Fruit fly (Drosophila melanogaster) whole organism, embryonic: ENCODE data around the gene CG42471.

Experiments
- ATbp ChIP-seq: fragments of 200-800 bp; sonication (Bioruptor generic); optimal IDR thresholded peaks from 2 replicates; lab custom pipeline; 2017; ENCODE audit warnings: missing biosample characterization, mild to moderate bottlenecking, missing genetic modification characterization, missing genetic modification reagents
- Asciz ChIP-seq: fragments of 200-800 bp; sonication (Bioruptor generic); optimal IDR thresholded peaks from 2 replicates; lab custom pipeline; 2017; ENCODE audit warnings: missing biosample characterization, mild to moderate bottlenecking, missing genetic modification characterization, missing genetic modification reagents
- CG10147 ChIP-seq: fragments of 200-800 bp; sonication (Bioruptor generic); optimal IDR thresholded peaks from 2 replicates; lab custom pipeline; 2019; ENCODE audit warnings: missing biosample characterization, mild to moderate bottlenecking, missing genetic modification characterization, moderate library complexity
- CG10431 ChIP-seq: fragments of 200-800 bp; sonication (Bioruptor generic); optimal IDR thresholded peaks from 3 replicates; lab custom pipeline; 2018; ENCODE audit warnings: missing biosample characterization, mild to moderate bottlenecking, missing genetic modification characterization
- CG10462 ChIP-seq: fragments of 200-800 bp; sonication (Bioruptor generic); optimal IDR thresholded peaks from 2 replicates; lab custom pipeline; 2016; ENCODE audit warnings: missing biosample characterization, missing genetic modification characterization
- CG10543 ChIP-seq: fragments of 200-800 bp; sonication (Bioruptor generic); optimal IDR thresholded peaks from 3 replicates; lab custom pipeline; 2017; ENCODE audit warnings: missing biosample characterization, mild to moderate bottlenecking, missing genetic modification characterization, moderate library complexity
- CG12071 ChIP-seq: fragments of 200-800 bp; sonication (Bioruptor generic); optimal IDR thresholded peaks from 3 replicates; lab custom pipeline; 2018; ENCODE audit warnings: missing biosample characterization, mild to moderate bottlenecking, missing genetic modification characterization
- CG14860 ChIP-seq: fragments of 200-800 bp; sonication (Bioruptor generic); IDR thresholded peaks from 3 replicates; pipeline ENCODE4 v1.3.6; 2022; ENCODE audit warnings: missing biosample characterization, missing genetic modification characterization; ENCODE audit not compliant: partially characterized antibody
- CG15514 ChIP-seq: fragments of 200-800 bp; sonication (Bioruptor generic); optimal IDR thresholded peaks from 3 replicates; lab custom pipeline; 2017; ENCODE audit warnings: missing biosample characterization, missing genetic modification characterization, mild to moderate bottlenecking, moderate library complexity, missing genetic modification reagents
- CG15601 ChIP-seq: fragments of 200-800 bp; sonication (Bioruptor generic); optimal IDR thresholded peaks from 3 replicates; lab custom pipeline; 2019; ENCODE audit warnings: missing biosample characterization, mild to moderate bottlenecking, missing genetic modification characterization, moderate library complexity
- CG17568 ChIP-seq: fragments of 200-800 bp; sonication (Bioruptor generic); optimal IDR thresholded peaks from 2 replicates; lab custom pipeline; 2018; ENCODE audit warnings: missing biosample characterization, mild to moderate bottlenecking, missing genetic modification characterization, moderate library complexity
- CG17912 ChIP-seq: fragments of 200-800 bp; sonication (Bioruptor generic); optimal IDR thresholded peaks from 2 replicates; lab custom pipeline; 2018; ENCODE audit warnings: missing biosample characterization, mild to moderate bottlenecking, missing genetic modification characterization
- CG2875 ChIP-seq: fragments of 200-800 bp; sonication (Bioruptor generic); optimal IDR thresholded peaks from 2 replicates; lab custom pipeline; 2017; ENCODE audit warnings: missing biosample characterization, mild to moderate bottlenecking, missing genetic modification characterization, missing genetic modification reagents
- CG34376 ChIP-seq: fragments of 200-800 bp; sonication (Bioruptor generic); optimal IDR thresholded peaks from 2 replicates; lab custom pipeline; 2018; ENCODE audit warnings: missing biosample characterization, mild to moderate bottlenecking, missing genetic modification characterization
- CG3838 ChIP-seq: fragments of 200-800 bp; sonication (Bioruptor generic); optimal IDR thresholded peaks from 3 replicates; lab custom pipeline; 2016; ENCODE audit warnings: missing biosample characterization, missing genetic modification characterization
- CG42726 ChIP-seq: fragments of 200-800 bp; sonication (Bioruptor generic); IDR thresholded peaks from 2 replicates; pipeline ENCODE4 v1.3.6; 2022; ENCODE audit warnings: missing biosample characterization, missing genetic modification characterization; ENCODE audit not compliant: partially characterized antibody
- CG5180 ChIP-seq: fragments of 200-800 bp; sonication (Bioruptor generic); optimal IDR thresholded peaks from 3 replicates; lab custom pipeline; 2017; ENCODE audit warnings: missing biosample characterization, missing genetic modification characterization, mild to moderate bottlenecking, moderate library complexity, missing genetic modification reagents
- CG5245 ChIP-seq: fragments of 200-800 bp; sonication (Bioruptor generic); optimal IDR thresholded peaks from 3 replicates; lab custom pipeline; 2016; ENCODE audit warnings: missing biosample characterization, missing genetic modification characterization
- CG6254 ChIP-seq: fragments of 200-800 bp; sonication (Bioruptor generic); optimal IDR thresholded peaks from 3 replicates; lab custom pipeline; 2017; ENCODE audit warnings: mild to moderate bottlenecking, missing biosample characterization, missing genetic modification reagents, missing genetic modification characterization
- CG7786 ChIP-seq: fragments of 200-800 bp; sonication (Bioruptor generic); optimal IDR thresholded peaks from 2 replicates; lab custom pipeline; 2016; ENCODE audit warnings: missing biosample characterization, missing genetic modification characterization
- CG8290 ChIP-seq, 3 experiments: fragments of 200-800 bp; sonication (Bioruptor generic); optimal IDR thresholded peaks; 2 replicates each; lab custom pipeline; 2016 to 2019; ENCODE audit warnings: missing biosample characterization in 3 of 3, missing genetic modification characterization in 3 of 3, mild to moderate bottlenecking in 2 of 3, moderate library complexity in 1 of 3
- CG8359 ChIP-seq: fragments of 200-800 bp; sonication (Bioruptor generic); optimal IDR thresholded peaks from 2 replicates; lab custom pipeline; 2017; ENCODE audit warnings: missing biosample characterization, mild to moderate bottlenecking, missing genetic modification characterization, borderline replicate concordance
- CG9215 ChIP-seq: fragments of 200-800 bp; sonication (Bioruptor generic); IDR thresholded peaks from 2 replicates; pipeline ENCODE4 v1.3.6; 2022; ENCODE audit warnings: missing biosample characterization, missing genetic modification characterization
- CG9817 ChIP-seq: fragments of 200-800 bp; sonication (Bioruptor generic); optimal IDR thresholded peaks from 2 replicates; lab custom pipeline; 2018; ENCODE audit warnings: missing biosample characterization, mild to moderate bottlenecking, missing genetic modification characterization, moderate library complexity
- CTCF ChIP-seq: fragments of 200-800 bp; sonication (Bioruptor generic); optimal IDR thresholded peaks from 2 replicates; lab custom pipeline; 2017; ENCODE audit warnings: missing biosample characterization, mild to moderate bottlenecking, missing genetic modification characterization, moderate library complexity
- Hand ChIP-seq: fragments of 200-800 bp; sonication (Bioruptor generic); optimal IDR thresholded peaks from 2 replicates; lab custom pipeline; 2017; ENCODE audit warnings: mild to moderate bottlenecking, missing biosample characterization, missing genetic modification reagents, missing genetic modification characterization
- MTF-1 ChIP-seq: fragments of 200-800 bp; sonication (Bioruptor generic); optimal IDR thresholded peaks from 2 replicates; lab custom pipeline; 2018; ENCODE audit warnings: missing biosample characterization, mild to moderate bottlenecking, missing genetic modification characterization, borderline replicate concordance
- PHDP ChIP-seq: fragments of 200-800 bp; sonication (Bioruptor generic); optimal IDR thresholded peaks from 3 replicates; lab custom pipeline; 2018; ENCODE audit warnings: missing biosample characterization, mild to moderate bottlenecking, missing genetic modification characterization, moderate library complexity
- Poxn ChIP-seq: fragments of 200-800 bp; sonication (Bioruptor generic); IDR thresholded peaks from 2 replicates; pipeline ENCODE4 v1.3.6; 2022; ENCODE audit warnings: missing biosample characterization, missing genetic modification characterization
- Side ChIP-seq: fragments of 200-800 bp; sonication (Bioruptor generic); optimal IDR thresholded peaks from 2 replicates; lab custom pipeline; 2016; ENCODE audit warnings: missing biosample characterization, missing genetic modification characterization
- Sry-δ ChIP-seq: fragments of 200-800 bp; sonication (Bioruptor generic); optimal IDR thresholded peaks from 2 replicates; lab custom pipeline; 2016; ENCODE audit warnings: missing biosample characterization, missing genetic modification characterization
- Xrp1 ChIP-seq: fragments of 200-800 bp; sonication (Bioruptor generic); IDR thresholded peaks from 2 replicates; pipeline ENCODE4 v1.3.6; 2022; ENCODE audit warnings: missing biosample characterization, missing genetic modification characterization
- al ChIP-seq: fragments of 200-800 bp; sonication (Bioruptor generic); IDR thresholded peaks from 2 replicates; pipeline ENCODE4 v1.3.6; 2022; ENCODE audit warnings: missing biosample characterization, missing genetic modification characterization
- crc ChIP-seq: fragments of 200-800 bp; sonication (Bioruptor generic); optimal IDR thresholded peaks from 2 replicates; lab custom pipeline; 2016; ENCODE audit warnings: missing biosample characterization, missing genetic modification characterization
- croc ChIP-seq: fragments of 200-800 bp; sonication (Bioruptor generic); conservative IDR thresholded peaks from 3 replicates; pipeline ENCODE4 v1.3.6; 2022; ENCODE audit warnings: missing biosample characterization, missing genetic modification characterization
- fd3F ChIP-seq: fragments of 200-800 bp; sonication (Bioruptor generic); optimal IDR thresholded peaks from 2 replicates; lab custom pipeline; 2018; ENCODE audit warnings: missing biosample characterization, mild to moderate bottlenecking, missing genetic modification characterization, moderate library complexity
- gem ChIP-seq: fragments of 200-800 bp; sonication (Bioruptor generic); optimal IDR thresholded peaks from 2 replicates; lab custom pipeline; 2019; ENCODE audit warnings: missing biosample characterization, mild to moderate bottlenecking, missing genetic modification characterization, moderate library complexity
- lab ChIP-seq: fragments of 200-800 bp; sonication (Bioruptor generic); optimal IDR thresholded peaks from 3 replicates; lab custom pipeline; 2017; ENCODE audit warnings: missing biosample characterization, missing genetic modification characterization, mild to moderate bottlenecking, moderate library complexity, missing genetic modification reagents
- lov ChIP-seq, 2 experiments: fragments of 200-800 bp in 1 of 2; fragments of >200 bp in 1 of 2; sonication (Bioruptor generic) in 1 of 2; IDR thresholded peaks in 1 of 2; optimal IDR thresholded peaks in 1 of 2; 2 replicates in 1 of 2; 3 replicates in 1 of 2; pipeline versions ENCODE4 v1.3.6 to Lab custom; 2017 to 2022; ENCODE audit warnings: missing biosample characterization in 1 of 2, missing genetic modification characterization in 1 of 2
- nerfin-1 ChIP-seq: fragments of 200-800 bp; sonication (Bioruptor generic); optimal IDR thresholded peaks from 3 replicates; lab custom pipeline; 2019; ENCODE audit warnings: missing biosample characterization, mild to moderate bottlenecking, missing genetic modification characterization, moderate library complexity
- nom ChIP-seq: fragments of 200-800 bp; sonication (Bioruptor generic); optimal IDR thresholded peaks from 2 replicates; lab custom pipeline; 2017; ENCODE audit warnings: missing biosample characterization, missing genetic modification characterization, mild to moderate bottlenecking, moderate library complexity, missing genetic modification reagents
- odd ChIP-seq: fragments of 200-800 bp; sonication (Bioruptor generic); optimal IDR thresholded peaks from 2 replicates; lab custom pipeline; 2017; ENCODE audit warnings: missing biosample characterization, mild to moderate bottlenecking, missing genetic modification characterization
- pho ChIP-seq: fragments of 200-800 bp; sonication (Bioruptor generic); optimal IDR thresholded peaks from 2 replicates; lab custom pipeline; 2016; ENCODE audit warnings: missing biosample characterization, missing genetic modification characterization
- so ChIP-seq: fragments of 200-800 bp; sonication (Bioruptor generic); IDR thresholded peaks from 3 replicates; pipeline ENCODE4 v1.3.6; 2022; ENCODE audit warnings: missing biosample characterization, missing genetic modification characterization
- stc ChIP-seq: fragments of 200-800 bp; sonication (Bioruptor generic); IDR thresholded peaks from 2 replicates; pipeline ENCODE4 v1.3.6; 2022; ENCODE audit warnings: missing biosample characterization, missing genetic modification characterization
- tap ChIP-seq: fragments of 200-800 bp; optimal IDR thresholded peaks from 3 replicates; lab custom pipeline; 2019; ENCODE audit warnings: missing biosample characterization, mild to moderate bottlenecking, missing genetic modification characterization, moderate library complexity
- vvl ChIP-seq: fragments of 200-800 bp; sonication (Bioruptor generic); IDR thresholded peaks from 2 replicates; pipeline ENCODE4 v1.3.6; 2022; ENCODE audit warnings: missing biosample characterization, missing genetic modification characterization
- wek ChIP-seq: fragments of 200-800 bp; sonication (Bioruptor generic); optimal IDR thresholded peaks from 3 replicates; lab custom pipeline; 2018; ENCODE audit warnings: missing biosample characterization, mild to moderate bottlenecking, missing genetic modification characterization, moderate library complexity

CG42471 gene

dm6 chr2L:11735975-11736374 lies 17.8 kb downstream of the CG42471 start (continued):
- TF ChIP-seq nom (GFP tag; lab: Kevin White, UChicago) (no peak), CG10431 (GFP tag; lab: Kevin White, UChicago) (no peak), CG8359 (GFP tag; lab: Kevin White, UChicago) (peak; percentile 38), CG7786 (GFP tag; lab: Kevin White, UChicago) (no peak), PHDP (tag; lab: Kevin White, UChicago) (peak; percentile 81), CG9817 (peak; percentile 27), ATbp (GFP tag; lab: Kevin White, UChicago) (peak; percentile 27), CG10462 (GFP tag; lab: Kevin White, UChicago) (no peak), al (GFP tag; lab: Robert Waterston, UW) (no peak), CG34376 (peak; percentile 84), CTCF (GFP tag; lab: Kevin White, UChicago) (peak; percentile 2), CG42726 (GFP tag; lab: Robert Waterston, UW) (no peak), lov (optimal IDR thresholded peaks at IDR 0.05; lab: Kevin White, UChicago) (no peak), lov (GFP tag; IDR thresholded peaks at IDR 0.05; lab: Robert Waterston, UW) (0 out of 3 replicates have a peak, but pooled peaks have one; percentile 29), CG15601 (peak; percentile 25), CG14860 (no peak), CG3838 (no peak), CG10147 (peak; percentile 10), fd3F (GFP tag; lab: Kevin White, UChicago) (peak; percentile 30), wek (peak; percentile 54), CG6254 (GFP tag; lab: Kevin White, UChicago) (peak; percentile 21), MTF-1 (GFP tag; lab: Kevin White, UChicago) (peak; percentile 13), CG5180 (GFP tag; lab: Kevin White, UChicago) (peak; percentile 29), CG8290 (GFP tag; optimal IDR thresholded peaks at IDR 0.05; lab: Kevin White, UChicago) (no peak), CG8290 (tag; optimal IDR thresholded peaks at IDR 0.05; lab: Kevin White, UChicago) (peak in 1 of 2 experiments; percentile 49), vvl (no peak), croc (GFP tag; lab: Robert Waterston, UW) (no peak), CG5245 (GFP tag; lab: Kevin White, UChicago) (no peak), crc (GFP tag; lab: Kevin White, UChicago) (no peak), stc (GFP tag; lab: Robert Waterston, UW) (0 out of 2 replicates have a peak, but pooled peaks have one; percentile 32), gem (tag; lab: Kevin White, UChicago) (peak; percentile 2), Asciz (GFP tag; lab: Kevin White, UChicago) (peak; percentile 43), tap (tag; lab: Kevin White, UChicago) (peak; percentile 42), CG9215 (no peak), CG15514 (GFP tag; lab: Kevin White, UChicago) (peak; percentile 30), odd (GFP tag; lab: Kevin White, UChicago) (peak; percentile 48), CG12071 (peak; percentile 50), lab (GFP tag; lab: Kevin White, UChicago) (peak; percentile 39), Sry-δ (GFP tag; lab: Kevin White, UChicago) (no peak), so (GFP tag; lab: Robert Waterston, UW) (0 out of 3 replicates have a peak, but pooled peaks have one; percentile 23), Poxn (GFP tag; lab: Robert Waterston, UW) (no peak), Hand (peak; percentile 40), Side (no peak), Xrp1 (GFP tag; lab: Robert Waterston, UW) (peak; percentile 10; the same call in 1 of the 2 replicates), pho (GFP tag; lab: Kevin White, UChicago) (no peak), CG17568 (peak; percentile 43), nerfin-1 (tag; lab: Kevin White, UChicago) (peak; percentile 5), CG10543 (GFP tag; lab: Kevin White, UChicago) (peak; percentile 55), CG17912 (GFP tag; lab: Kevin White, UChicago) (peak; percentile 18), CG2875 (GFP tag; lab: Kevin White, UChicago) (no peak)
